Fruit fly (Drosophila melanogaster) whole organism, embryonic: ENCODE results near the gene Trs23.

Experiments
- CG12659 ChIP-seq: fragments of 200-800 bp; sonication (Bioruptor generic); optimal IDR thresholded peaks from 3 replicates; lab custom pipeline; 2017; ENCODE audit warnings: mild to moderate bottlenecking, missing biosample characterization, missing genetic modification reagents, missing genetic modification characterization
- CG18764 ChIP-seq: fragments of 200-800 bp; sonication (Bioruptor generic); optimal IDR thresholded peaks from 3 replicates; lab custom pipeline; 2016; ENCODE audit warnings: missing biosample characterization, missing genetic modification characterization
- Dp ChIP-seq: fragments of 200-800 bp; sonication (Bioruptor generic); optimal IDR thresholded peaks from 2 replicates; lab custom pipeline; 2018; ENCODE audit warnings: missing biosample characterization, mild to moderate bottlenecking, missing genetic modification characterization, moderate library complexity
- Hr3 ChIP-seq: fragments of 200-800 bp; sonication (Bioruptor generic); optimal IDR thresholded peaks from 3 replicates; lab custom pipeline; 2016; ENCODE audit warnings: missing biosample characterization, missing genetic modification characterization
- YL-1 ChIP-seq: fragments of 200-800 bp; sonication (Bioruptor generic); optimal IDR thresholded peaks from 3 replicates; lab custom pipeline; 2017; ENCODE audit warnings: missing biosample characterization, mild to moderate bottlenecking, missing genetic modification characterization
- jigr1 ChIP-seq: fragments of 200-800 bp; sonication (Bioruptor generic); IDR thresholded peaks from 3 replicates; pipeline ENCODE4 v1.3.6; 2022; ENCODE audit warnings: missing biosample characterization, missing genetic modification characterization
- kay ChIP-seq: fragments of 200-800 bp; sonication (Bioruptor generic); optimal IDR thresholded peaks from 2 replicates; lab custom pipeline; 2016; ENCODE audit warnings: missing biosample characterization, missing genetic modification characterization
- sug ChIP-seq: fragments of 200-800 bp; optimal IDR thresholded peaks from 2 replicates; lab custom pipeline; 2019; ENCODE audit warnings: missing biosample characterization, mild to moderate bottlenecking, missing genetic modification characterization, moderate library complexity
- tup ChIP-seq: fragments of 200-800 bp; sonication (Bioruptor generic); optimal IDR thresholded peaks from 2 replicates; lab custom pipeline; 2016; ENCODE audit warnings: missing biosample characterization, mild to moderate bottlenecking, missing genetic modification characterization, moderate library complexity
- twi ChIP-seq: fragments of 200-800 bp; optimal IDR thresholded peaks from 2 replicates; lab custom pipeline; 2019; ENCODE audit warnings: missing biosample characterization, mild to moderate bottlenecking, missing genetic modification characterization, moderate library complexity

DNA sequence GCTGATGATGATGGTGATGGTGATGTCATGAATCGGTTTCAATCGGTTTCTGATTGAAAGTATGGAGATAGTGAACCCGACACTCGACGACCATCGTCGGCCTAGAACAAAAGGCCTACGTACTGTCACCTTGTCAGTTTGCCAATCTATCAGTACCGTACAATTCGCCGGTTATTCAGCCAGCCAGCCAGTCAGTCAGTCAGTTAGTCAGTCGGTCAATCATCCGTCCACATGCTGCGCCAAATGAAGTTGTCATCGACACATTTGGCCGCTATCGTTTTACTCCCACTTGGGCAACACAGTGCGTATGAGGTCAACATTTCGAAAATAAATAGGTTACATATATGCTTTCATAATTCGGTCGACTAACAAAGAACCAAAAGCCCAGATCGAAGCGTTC lies 35.0 kb downstream of the Trs23 start:
- TF ChIP-seq YL-1 (GFP tag; lab: Kevin White, UChicago) (no peak), CG18764 (GFP tag; lab: Kevin White, UChicago) (no peak), Hr3 (no peak), Dp (GFP tag; lab: Kevin White, UChicago) (no peak), CG12659 (no peak), kay (GFP tag; lab: Kevin White, UChicago) (no peak), twi (tag; lab: Kevin White, UChicago) (no peak), sug (tag; lab: Kevin White, UChicago) (no peak), jigr1 (no peak), tup (GFP tag; lab: Kevin White, UChicago) (no peak)
